Fruit fly (Drosophila melanogaster) whole organism, wandering third instar larva: ENCODE measurements around the gene Frmd5.

Experiments used
- Abd-B ChIP-seq: fragments of >200 bp; optimal IDR thresholded peaks from 2 replicates; lab custom pipeline; 2017; ENCODE audit warnings: missing biosample characterization, missing genetic modification characterization
- CG32264 ChIP-seq: fragments of 200-800 bp; sonication (Bioruptor generic); optimal IDR thresholded peaks from 2 replicates; lab custom pipeline; 2016; ENCODE audit warnings: missing biosample characterization, missing genetic modification characterization
- CG9705 ChIP-seq: fragments of 200-800 bp; sonication (Bioruptor generic); optimal IDR thresholded peaks from 2 replicates; lab custom pipeline; 2018; ENCODE audit warnings: missing biosample characterization, mild to moderate bottlenecking, missing genetic modification characterization
- CrebA ChIP-seq: fragments of 200-800 bp; sonication (Bioruptor generic); optimal IDR thresholded peaks from 2 replicates; lab custom pipeline; 2016; ENCODE audit warnings: missing biosample characterization, mild to moderate bottlenecking, missing genetic modification characterization, borderline replicate concordance
- Dfd ChIP-seq: fragments of >200 bp; optimal IDR thresholded peaks from 2 replicates; lab custom pipeline; 2017; ENCODE audit warnings: missing biosample characterization, missing genetic modification characterization
- Dif ChIP-seq: fragments of 200-275, 200-300 bp; sonication (Bioruptor generic); optimal IDR thresholded peaks from 2 replicates; lab custom pipeline; 2018; ENCODE audit warnings: missing biosample characterization, missing genetic modification characterization; ENCODE audit not compliant: partially characterized antibody
- GATAd ChIP-seq: sonication (Bioruptor generic); optimal IDR thresholded peaks from 2 replicates; lab custom pipeline; 2016; ENCODE audit warnings: missing biosample characterization, missing genetic modification characterization
- HLH106 ChIP-seq: fragments of 200-800 bp; optimal IDR thresholded peaks from 3 replicates; lab custom pipeline; 2019; ENCODE audit warnings: missing biosample characterization, mild to moderate bottlenecking, missing genetic modification characterization, moderate library complexity
- Hnf4 ChIP-seq: fragments of 200-800 bp; sonication (Bioruptor generic); optimal IDR thresholded peaks from 2 replicates; lab custom pipeline; 2016; ENCODE audit warnings: missing biosample characterization, mild to moderate bottlenecking, missing genetic modification characterization
- Hr78 ChIP-seq: fragments of >200 bp; optimal IDR thresholded peaks from 2 replicates; lab custom pipeline; 2017; ENCODE audit warnings: missing biosample characterization, missing genetic modification characterization
- Hr83 ChIP-seq: fragments of 200-300 bp; sonication (Bioruptor generic); optimal IDR thresholded peaks from 2 replicates; lab custom pipeline; 2016; ENCODE audit warnings: missing biosample characterization, mild to moderate bottlenecking, missing genetic modification characterization, moderate library complexity; ENCODE audit not compliant: poor library complexity, severe bottlenecking
- Jra ChIP-seq: sonication (Bioruptor generic); optimal IDR thresholded peaks from 2 replicates; lab custom pipeline; 2016; ENCODE audit warnings: missing biosample characterization, missing genetic modification characterization
- Mio ChIP-seq: sonication (Bioruptor generic); optimal IDR thresholded peaks from 2 replicates; lab custom pipeline; 2016; ENCODE audit warnings: missing biosample characterization, missing genetic modification characterization
- Myc ChIP-seq: fragments of >200 bp; optimal IDR thresholded peaks from 2 replicates; lab custom pipeline; 2017
- N ChIP-seq: fragments of >200 bp; optimal IDR thresholded peaks from 2 replicates; lab custom pipeline; 2018; ENCODE audit warnings: missing biosample characterization, missing external identifiers, missing genetic modification characterization
- OdsH ChIP-seq: fragments of 200-800 bp; sonication (Bioruptor generic); optimal IDR thresholded peaks from 2 replicates; lab custom pipeline; 2016; ENCODE audit warnings: missing biosample characterization, mild to moderate bottlenecking, missing genetic modification characterization
- Rel ChIP-seq, 2 experiments: fragments of 200-800 bp; sonication (Bioruptor generic) in 1 of 2; optimal IDR thresholded peaks; 2 replicates in 1 of 2; 3 replicates in 1 of 2; lab custom pipeline; 2016 to 2019; ENCODE audit warnings: mild to moderate bottlenecking in 2 of 2, missing biosample characterization in 2 of 2, missing genetic modification characterization in 2 of 2, moderate library complexity in 1 of 2
- Sp1 ChIP-seq: fragments of 200-800 bp; sonication (Bioruptor generic); optimal IDR thresholded peaks from 3 replicates; lab custom pipeline; 2019; ENCODE audit warnings: missing biosample characterization, mild to moderate bottlenecking, missing genetic modification characterization, moderate library complexity
- Vsx2 ChIP-seq: fragments of 200-300, 225-300 bp; sonication (Bioruptor generic); optimal IDR thresholded peaks from 2 replicates; lab custom pipeline; 2018; ENCODE audit warnings: missing biosample characterization, missing genetic modification characterization; ENCODE audit not compliant: partially characterized antibody
- br ChIP-seq: fragments of 200-800 bp; sonication (Bioruptor generic); optimal IDR thresholded peaks from 2 replicates; lab custom pipeline; 2016; ENCODE audit warnings: missing biosample characterization, missing genetic modification characterization
- brk ChIP-seq: fragments of 200-800 bp; sonication (Bioruptor generic); optimal IDR thresholded peaks from 2 replicates; lab custom pipeline; 2016; ENCODE audit warnings: missing biosample characterization, mild to moderate bottlenecking, missing genetic modification characterization
- dl ChIP-seq, 2 experiments: fragments of 175-275, 200-275 bp in 1 of 2; fragments of 200-275 bp in 1 of 2; sonication (Bioruptor generic); optimal IDR thresholded peaks; lab custom pipeline; 2018; ENCODE audit warnings: mild to moderate bottlenecking in 2 of 2, missing biosample characterization in 2 of 2, missing genetic modification characterization in 2 of 2, moderate library complexity in 2 of 2; ENCODE audit not compliant: partially characterized antibody in 2 of 2, insufficient read depth in 1 of 2
- dmrt93B ChIP-seq: fragments of 200-800 bp; sonication (Bioruptor generic); optimal IDR thresholded peaks from 2 replicates; lab custom pipeline; 2018; ENCODE audit warnings: missing biosample characterization, mild to moderate bottlenecking, missing genetic modification characterization
- dsf ChIP-seq: sonication (Bioruptor generic); optimal IDR thresholded peaks from 2 replicates; lab custom pipeline; 2016; ENCODE audit warnings: missing biosample characterization, missing genetic modification characterization, borderline replicate concordance
- ey ChIP-seq: fragments of 200-800 bp; sonication (Bioruptor generic); optimal IDR thresholded peaks from 2 replicates; lab custom pipeline; 2016; ENCODE audit warnings: missing biosample characterization, missing genetic modification characterization
- foxo ChIP-seq, 2 experiments: fragments of 200-800 bp; sonication (Bioruptor generic); optimal IDR thresholded peaks; 2 replicates in 1 of 2; 3 replicates in 1 of 2; lab custom pipeline; 2016 to 2017; ENCODE audit warnings: missing biosample characterization in 2 of 2, missing genetic modification characterization in 2 of 2
- fru ChIP-seq: fragments of 200-800 bp; sonication (Bioruptor generic); optimal IDR thresholded peaks from 3 replicates; lab custom pipeline; 2016; ENCODE audit warnings: missing biosample characterization, mild to moderate bottlenecking, missing genetic modification characterization
- h ChIP-seq: fragments of 200-800 bp; sonication (Bioruptor generic); optimal IDR thresholded peaks from 3 replicates; lab custom pipeline; 2016; ENCODE audit warnings: missing biosample characterization, mild to moderate bottlenecking, missing genetic modification characterization
- jim ChIP-seq: fragments of 175-275, 200-325 bp; sonication (Bioruptor generic); optimal IDR thresholded peaks from 2 replicates; lab custom pipeline; 2016; ENCODE audit warnings: missing biosample characterization, mild to moderate bottlenecking, missing genetic modification characterization
- lola ChIP-seq: fragments of >200 bp; optimal IDR thresholded peaks from 2 replicates; lab custom pipeline; 2017; ENCODE audit warnings: missing biosample characterization, missing genetic modification characterization
- pan ChIP-seq: fragments of >200 bp; optimal IDR thresholded peaks from 2 replicates; lab custom pipeline; 2017
- psq ChIP-seq: fragments of 200-800 bp; sonication (Bioruptor generic); optimal IDR thresholded peaks from 3 replicates; lab custom pipeline; 2017; ENCODE audit warnings: missing biosample characterization, mild to moderate bottlenecking, missing genetic modification characterization, moderate library complexity
- rgr ChIP-seq: fragments of 200-800 bp; sonication (Bioruptor generic); optimal IDR thresholded peaks from 3 replicates; lab custom pipeline; 2016; ENCODE audit warnings: missing biosample characterization, mild to moderate bottlenecking, missing genetic modification characterization
- sage ChIP-seq: fragments of 200-800 bp; sonication (Bioruptor generic); optimal IDR thresholded peaks from 2 replicates; lab custom pipeline; 2016; ENCODE audit warnings: missing biosample characterization, mild to moderate bottlenecking, missing genetic modification characterization
- sv ChIP-seq: fragments of 200-800 bp; sonication (Bioruptor generic); optimal IDR thresholded peaks from 3 replicates; lab custom pipeline; 2016; ENCODE audit warnings: missing biosample characterization, missing genetic modification characterization
- tai ChIP-seq: sonication (Bioruptor generic); optimal IDR thresholded peaks from 2 replicates; lab custom pipeline; 2016; ENCODE audit warnings: missing biosample characterization, missing genetic modification characterization
- usp ChIP-seq: fragments of >200 bp; optimal IDR thresholded peaks from 2 replicates; lab custom pipeline; 2017; ENCODE audit warnings: missing biosample characterization, missing genetic modification characterization
- woc ChIP-seq: sonication (Bioruptor generic); optimal IDR thresholded peaks from 2 replicates; lab custom pipeline; 2016; ENCODE audit warnings: missing biosample characterization, mild to moderate bottlenecking, missing genetic modification characterization

Frmd5 gene

DNA sequence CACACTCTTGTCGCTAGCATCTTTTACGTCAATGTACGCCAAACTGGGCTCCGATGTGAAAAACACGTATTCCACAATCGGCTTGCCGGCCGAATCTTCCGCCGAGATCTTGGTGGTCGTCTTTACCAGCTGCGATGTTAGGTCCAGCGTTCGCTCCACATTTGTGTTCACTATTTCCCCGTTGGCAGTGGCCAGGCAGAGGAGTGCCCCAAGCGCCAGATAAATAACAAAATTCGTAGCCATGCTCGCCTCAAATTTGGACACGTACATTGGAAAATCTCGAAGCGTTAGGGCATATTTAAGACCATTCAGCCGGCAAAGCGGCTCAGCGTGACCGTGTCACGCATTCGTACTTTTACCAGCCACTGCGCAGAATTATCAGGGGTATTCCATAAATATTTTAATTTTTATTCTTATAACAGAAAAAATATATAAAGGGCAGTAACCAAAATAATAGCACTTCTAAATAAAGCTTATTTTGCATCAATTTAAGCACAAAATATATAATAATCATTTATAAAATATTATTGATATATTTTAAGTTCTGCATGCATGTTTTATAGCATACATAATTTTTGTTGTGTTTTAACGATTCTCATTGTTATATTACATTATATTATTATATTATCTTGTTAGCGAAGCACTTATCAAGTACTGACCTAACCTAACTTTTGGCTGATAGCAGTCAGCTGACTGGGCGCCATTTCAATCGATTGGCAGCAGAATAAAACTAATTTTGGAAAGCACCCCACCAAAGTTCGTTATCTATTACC is 31.4 kb downstream of the Frmd5 start, which contains the start of the genes CG33303 and dpr19 (continued):
- TF ChIP-seq rgr (GFP tag; lab: Kevin White, UChicago) (peak; percentile 62), brk (GFP tag; lab: Kevin White, UChicago) (no peak), dmrt93B (GFP tag; lab: Kevin White, UChicago) (no peak), GATAd (GFP tag; lab: Kevin White, UChicago) (no peak), foxo (GFP tag; optimal IDR thresholded peaks at IDR 0.05; lab: Kevin White, UChicago) (no peak)
- TF ChIP-seq, all 38 proteins: peak for 6

DNA sequence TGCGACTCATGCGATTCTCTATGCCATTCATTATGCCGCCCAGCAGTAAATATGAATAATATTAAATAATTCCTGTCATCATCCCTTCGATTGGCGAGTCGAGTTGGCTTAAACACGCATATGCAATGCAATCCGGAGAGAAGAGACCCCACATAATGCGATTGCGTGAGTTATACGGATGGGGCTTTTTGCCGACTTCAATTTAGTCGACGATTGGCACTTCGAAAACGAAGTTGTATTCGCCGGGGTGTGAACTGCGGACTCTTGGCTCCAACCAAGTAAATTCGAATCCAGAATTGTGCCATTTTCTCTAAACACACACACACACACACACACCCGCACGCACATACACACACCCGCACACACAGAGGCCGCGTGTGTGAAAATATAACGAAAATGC is 32.0 kb downstream of the Frmd5 start:
- TF ChIP-seq Hr83 (GFP tag; lab: Kevin White, UChicago) (no peak), CG9705 (GFP tag; lab: Kevin White, UChicago) (no peak), Hnf4 (GFP tag; lab: Kevin White, UChicago) (no peak), dmrt93B (GFP tag; lab: Kevin White, UChicago) (no peak), OdsH (no peak), Dif (no peak)

DNA sequence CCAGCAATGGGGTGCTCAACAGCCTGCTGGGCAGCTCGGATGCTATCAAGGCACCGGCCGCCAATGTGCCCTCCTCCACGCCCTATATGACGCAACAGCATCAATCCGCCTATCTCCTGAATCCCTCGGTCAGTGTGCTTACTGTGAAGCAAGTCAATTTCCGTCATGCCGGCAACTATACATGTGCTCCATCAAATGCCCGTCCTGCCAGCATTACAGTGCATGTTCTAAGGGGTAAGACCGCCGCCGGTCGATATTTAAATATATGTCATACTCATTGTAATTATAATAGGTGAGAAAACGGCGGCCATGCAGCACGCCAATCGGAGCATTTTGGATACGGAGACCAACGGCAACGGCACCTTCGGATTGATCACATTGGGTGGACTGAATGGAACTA is 34.4 kb downstream of the Frmd5 start:
- TF ChIP-seq dsf (GFP tag; lab: Kevin White, UChicago) (no peak), foxo (GFP tag; optimal IDR thresholded peaks at IDR 0.05; lab: Kevin White, UChicago) (no peak), Abd-B (GFP tag; lab: Kevin White, UChicago) (no peak), tai (no peak)

DNA sequence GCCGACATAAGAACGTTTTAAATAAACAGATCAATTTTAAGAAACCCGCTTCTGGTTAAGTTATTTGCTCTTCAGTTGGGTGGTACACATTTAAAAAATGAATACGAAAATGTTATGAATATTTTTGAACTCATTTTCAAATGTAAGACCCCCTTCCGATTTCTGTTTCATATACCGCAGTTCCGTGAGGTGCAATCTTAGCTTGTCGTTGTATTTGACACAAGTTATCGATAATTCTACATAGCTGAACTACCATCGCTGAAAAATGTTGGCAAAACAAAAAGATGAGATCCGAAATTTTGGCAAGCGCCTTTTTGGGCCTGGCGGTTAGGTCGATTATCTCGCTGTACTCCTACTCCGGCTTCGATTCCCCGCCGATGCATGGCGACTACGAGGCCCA is 35.6 kb downstream of the Frmd5 start, which contains the start of gene gny:
TSS of gene gny (plus strand) at position 239 of the 400 bp plus-strand sequence.
- TF ChIP-seq Rel (GFP tag; optimal IDR thresholded peaks at IDR 0.05; lab: Kevin White, UChicago) (no peak), Rel (tag; optimal IDR thresholded peaks at IDR 0.05; lab: Kevin White, UChicago) (peak; percentile 1), rgr (GFP tag; lab: Kevin White, UChicago) (no peak)

DNA sequence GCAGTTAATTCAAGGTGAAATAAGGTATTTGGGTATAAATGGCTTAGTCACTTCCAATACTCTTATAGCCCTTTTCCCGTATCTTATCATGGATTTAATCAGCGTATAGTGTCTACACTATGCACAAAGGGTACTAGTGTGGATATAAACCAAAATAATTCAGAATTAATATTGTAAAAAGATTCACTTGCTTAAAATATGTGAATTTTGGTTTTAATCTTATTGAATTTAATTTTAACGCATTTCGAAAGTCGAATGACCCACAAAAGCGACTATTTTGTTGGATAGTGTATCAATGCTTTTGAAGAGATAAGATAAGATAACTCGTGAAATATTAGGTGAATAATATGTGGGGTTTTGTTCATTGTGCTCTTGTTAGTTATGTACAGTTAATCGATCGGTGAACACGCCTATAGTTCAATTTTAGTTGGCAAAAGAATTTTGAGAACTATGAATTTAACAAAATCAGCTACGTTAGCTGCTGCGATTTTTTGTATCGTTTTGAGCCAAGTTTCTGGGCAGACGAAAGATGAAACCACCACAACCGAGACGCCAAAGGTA is 37.7 kb downstream of the Frmd5 start, which contains the start of gene CG5096:
TSS of gene CG5096 (plus strand) at position 374 of the 561 bp plus-strand sequence.
- TF ChIP-seq h (GFP tag; lab: Kevin White, UChicago) (peak; percentile 91), CrebA (GFP tag; lab: Kevin White, UChicago) (no peak), Myc (lab: Kevin White, UChicago) (no peak), woc (GFP tag; lab: Kevin White, UChicago) (peak; percentile 56), Hr83 (GFP tag; lab: Kevin White, UChicago) (no peak), Mio (GFP tag; lab: Kevin White, UChicago) (no peak), Dif (no peak), lola (no peak), psq (GFP tag; lab: Kevin White, UChicago) (peak; percentile 59), N (GFP tag; lab: Kevin White, UChicago) (no peak), CG32264 (peak; percentile 33), fru (GFP tag; lab: Kevin White, UChicago) (peak; percentile 90), Hnf4 (GFP tag; lab: Kevin White, UChicago) (peak; percentile 67), dl (GFP tag; optimal IDR thresholded peaks at IDR 0.05; lab: Kevin White, UChicago; ENCODE audit: insufficient read depth in 1 of 2, partially characterized antibody in 2 of 2) (no peak), pan (lab: Kevin White, UChicago) (no peak), Sp1 (peak; percentile 80), Dfd (GFP tag; lab: Kevin White, UChicago) (no peak), sage (GFP tag; lab: Kevin White, UChicago) (peak; percentile 38), brk (GFP tag; lab: Kevin White, UChicago) (peak; percentile 69), rgr (GFP tag; lab: Kevin White, UChicago) (peak; percentile 85), usp (GFP tag; lab: Kevin White, UChicago) (no peak), foxo (GFP tag; optimal IDR thresholded peaks at IDR 0.05; lab: Kevin White, UChicago) (peak; percentile 49 to 87), sv (GFP tag; lab: Kevin White, UChicago) (peak; percentile 77), br (GFP tag; lab: Kevin White, UChicago) (no peak), dsf (GFP tag; lab: Kevin White, UChicago) (peak; percentile 4), tai (peak; percentile 11), Abd-B (GFP tag; lab: Kevin White, UChicago) (no peak), OdsH (peak; percentile 84), ey (GFP tag; lab: Kevin White, UChicago) (peak; percentile 80), Jra (peak; percentile 31), HLH106 (peak; percentile 74), jim (GFP tag; lab: Kevin White, UChicago) (no peak), Vsx2 (GFP tag; lab: Kevin White, UChicago) (no peak), GATAd (GFP tag; lab: Kevin White, UChicago) (no peak), Hr78 (GFP tag; lab: Kevin White, UChicago) (no peak)
